Worm (Caenorhabditis elegans): ENCODE data around the gene pigb-1.

ce11 chrII:5011978-5012377 is 19.1 kb upstream of the pigb-1 start, which contains the start of gene F59A6.12:
- TF ChIP-seq mbf-1 (tag; optimal IDR thresholded peaks at IDR 0.05), result no peak
- no peak for TF ChIP-seq ZK546.5 (tag; optimal IDR thresholded peaks at IDR 0.05)
- no peak for TF ChIP-seq nhr-11 (tag; optimal IDR thresholded peaks at IDR 0.05)
- no peak for TF ChIP-seq ztf-4 (tag; optimal IDR thresholded peaks at IDR 0.05)
- TF ChIP-seq nhr-6 (tag; optimal IDR thresholded peaks at IDR 0.05), result no peak
- TF ChIP-seq ama-1 (optimal IDR thresholded peaks at IDR 0.05), result no peak
- TF ChIP-seq ztf-11 (tag; optimal IDR thresholded peaks at IDR 0.05), result no peak
- TF ChIP-seq lsy-2 (tag; optimal IDR thresholded peaks at IDR 0.05), result no peak
- TF ChIP-seq snpc-4 (tag; optimal IDR thresholded peaks at IDR 0.05), result no peak

Measured in whole organism, L2 larva.